Worm (Caenorhabditis elegans): ENCODE results near the gene clec-59.
A peak's percentile ranks its signal among the peaks of the same experiment; 100 is the strongest.

clec-59 gene

DNA sequence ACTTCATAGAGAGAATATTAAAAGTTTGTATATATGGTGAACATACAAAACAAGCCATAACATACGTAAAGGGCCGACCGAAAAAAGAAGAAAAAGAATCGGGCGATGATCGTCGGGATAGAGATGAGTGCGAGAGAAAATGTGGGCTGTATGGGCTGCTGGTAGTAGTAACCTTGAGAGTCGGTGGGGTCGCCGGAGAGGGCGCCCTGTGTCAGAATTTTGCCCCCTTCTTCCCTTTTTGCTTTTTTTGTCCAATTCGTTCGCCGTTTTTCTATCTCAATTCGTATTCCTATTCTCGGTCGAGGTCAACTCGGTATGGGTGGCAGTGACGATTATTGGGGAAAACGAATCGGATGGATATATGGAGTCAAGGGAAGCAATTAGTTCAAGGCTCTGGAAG lies 26.7 kb upstream of the clec-59 start:
- TF ChIP-seq snu-23 (GFP tag; optimal IDR thresholded peaks at IDR 0.05) (peak; percentile 34), lin-14 (GFP tag; optimal IDR thresholded peaks at IDR 0.05) (peak; percentile 63), irx-1 (tag; optimal IDR thresholded peaks at IDR 0.05) (no peak), nhr-85 (tag) (peak; percentile 36), blmp-1 (tag; optimal IDR thresholded peaks at IDR 0.05) (peak; percentile 41)

DNA sequence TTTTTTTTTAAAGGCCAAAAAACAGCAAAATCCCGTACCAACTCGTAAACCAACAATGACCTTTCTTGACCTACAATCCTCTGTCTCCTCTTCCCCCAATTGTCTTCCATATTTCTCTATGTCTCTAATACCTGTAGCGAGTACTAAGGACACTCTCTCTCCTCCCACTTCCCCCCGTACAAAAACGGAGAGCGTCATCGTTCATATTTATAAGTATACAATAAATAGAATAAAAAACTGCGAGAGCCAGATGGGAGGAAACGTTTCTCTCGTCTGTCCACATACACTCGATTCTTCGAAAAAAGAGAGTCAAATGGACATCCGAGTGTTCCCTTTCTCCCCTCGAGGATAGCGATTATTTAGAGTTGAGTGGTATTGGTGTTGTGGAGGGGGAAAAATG lies 25.5 kb upstream of the clec-59 start:
- TF ChIP-seq mab-9 (GFP tag; IDR thresholded peaks at IDR 0.05) = no peak
- no peak for TF ChIP-seq lir-3 (tag; optimal IDR thresholded peaks at IDR 0.05; ENCODE audit: poor library complexity)
- TF ChIP-seq nhr-71 (tag; optimal IDR thresholded peaks at IDR 0.05) = peak; percentile 23
- peak; percentile 40 for TF ChIP-seq mep-1 (tag; optimal IDR thresholded peaks at IDR 0.05)
- peak; percentile 28 for TF ChIP-seq nhr-77 (tag; optimal IDR thresholded peaks at IDR 0.05)
- TF ChIP-seq ets-5 (GFP tag; IDR thresholded peaks at IDR 0.05) = no peak
- no peak for TF ChIP-seq rnt-1 (tag; optimal IDR thresholded peaks at IDR 0.05)
- no peak for TF ChIP-seq pqm-1 (tag; optimal IDR thresholded peaks at IDR 0.05)
- TF ChIP-seq grh-1 (GFP tag; IDR thresholded peaks at IDR 0.05) = no peak
- TF ChIP-seq nhr-20 (tag; optimal IDR thresholded peaks at IDR 0.05) = peak; percentile 13
- TF ChIP-seq unc-30 (tag; optimal IDR thresholded peaks at IDR 0.05) = no peak
- TF ChIP-seq zag-1 (tag; optimal IDR thresholded peaks at IDR 0.05) = no peak
- no peak for TF ChIP-seq mef-2 (tag; optimal IDR thresholded peaks at IDR 0.05)
- TF ChIP-seq lin-39 (tag; optimal IDR thresholded peaks at IDR 0.05) = no peak
- TF ChIP-seq C04F5.9 (tag; optimal IDR thresholded peaks at IDR 0.05) = no peak
- TF ChIP-seq efl-1 (optimal IDR thresholded peaks at IDR 0.05) = no peak
- TF ChIP-seq efl-1 (GFP tag; optimal IDR thresholded peaks at IDR 0.05 in 1 of 2) = peak in 1 of 2 experiments; percentile 1
- TF ChIP-seq lin-14 (GFP tag; optimal IDR thresholded peaks at IDR 0.05) = peak; percentile 57
- TF ChIP-seq sptf-1 (tag; optimal IDR thresholded peaks at IDR 0.05) = no peak
- no peak for TF ChIP-seq ceh-88 (GFP tag; IDR thresholded peaks at IDR 0.05)
- no peak for TF ChIP-seq nhr-28 (tag; optimal IDR thresholded peaks at IDR 0.05)
- no peak for TF ChIP-seq fkh-4 (tag; optimal IDR thresholded peaks at IDR 0.05; ENCODE audit: borderline replicate concordance)
- TF ChIP-seq unc-86 (tag; optimal IDR thresholded peaks at IDR 0.05) = no peak
- no peak for TF ChIP-seq sup-37 (GFP tag; optimal IDR thresholded peaks at IDR 0.05)
- TF ChIP-seq ceh-90 (tag; optimal IDR thresholded peaks at IDR 0.05) = no peak
- TF ChIP-seq skn-1 (tag; optimal IDR thresholded peaks at IDR 0.05) = no peak
- no peak for TF ChIP-seq ceh-8 (GFP tag; optimal IDR thresholded peaks at IDR 0.05)
- TF ChIP-seq jun-1 (tag; optimal IDR thresholded peaks at IDR 0.05) = no peak
- no peak for TF ChIP-seq elt-2 (tag; optimal IDR thresholded peaks at IDR 0.05)
- no peak for TF ChIP-seq nhr-19 (GFP tag; conservative IDR thresholded peaks at IDR 0.05)
- peak; percentile 30 for TF ChIP-seq nhr-85 (tag)
- no peak for TF ChIP-seq efl-3 (GFP tag; optimal IDR thresholded peaks at IDR 0.05)
- TF ChIP-seq ces-1 (GFP tag; optimal IDR thresholded peaks at IDR 0.05) = no peak
- no peak for TF ChIP-seq elt-3 (tag; optimal IDR thresholded peaks at IDR 0.05)
- no peak for TF ChIP-seq ztf-11 (tag; optimal IDR thresholded peaks at IDR 0.05)
- TF ChIP-seq unc-98 (GFP tag; IDR thresholded peaks at IDR 0.05) = no peak
- TF ChIP-seq ceh-63 (GFP tag; optimal IDR thresholded peaks at IDR 0.05) = no peak
- TF ChIP-seq blmp-1 (tag; optimal IDR thresholded peaks at IDR 0.05) = peak; percentile 62
- peak in 1 of 2 experiments; percentile 19 for TF ChIP-seq lsy-2 (tag; optimal IDR thresholded peaks at IDR 0.05)
- TF ChIP-seq fos-1 (tag; optimal IDR thresholded peaks at IDR 0.05) = no peak
- TF ChIP-seq egl-27 (tag; optimal IDR thresholded peaks at IDR 0.05) = no peak
- TF ChIP-seq pag-3 (tag; optimal IDR thresholded peaks at IDR 0.05; ENCODE audit: borderline replicate concordance, insufficient read depth) = no peak
